Worm (Caenorhabditis elegans): ENCODE data around the gene aps-1.

The aps-1 gene

DNA sequence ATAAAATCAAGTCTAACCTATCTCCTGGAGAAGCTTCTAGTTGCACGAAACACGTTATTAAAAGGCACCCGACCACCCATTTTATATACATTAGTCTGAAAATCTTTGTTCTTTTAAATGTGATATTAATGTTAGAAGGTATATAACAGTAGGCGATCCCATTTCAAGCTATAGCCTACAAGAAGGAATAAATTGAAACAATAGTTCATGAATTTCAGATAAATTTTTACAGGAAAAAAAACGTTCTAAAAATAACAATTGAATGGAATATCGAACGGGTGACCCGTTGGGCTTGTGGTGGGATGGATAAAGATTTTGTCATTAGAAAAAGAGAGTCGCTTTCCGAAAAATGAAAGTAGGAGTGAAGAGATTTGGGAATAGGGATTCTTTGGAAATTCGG is 30.0 kb downstream of the aps-1 start, which contains the start of gene pgap-3:
TSS of gene pgap-3 (minus strand) at position 101 of the 400 bp plus-strand sequence.
- TF ChIP-seq mep-1 (tag; optimal IDR thresholded peaks at IDR 0.05) (no peak), daf-16 (GFP tag; optimal IDR thresholded peaks at IDR 0.05) (no peak), daf-16 (tag; optimal IDR thresholded peaks at IDR 0.05) (peak; percentile 3)

ce11 chrV:6051159-6051558 is 33.4 kb downstream of the aps-1 start, which contains the start of gene jamp-1:
Gene jamp-1 (minus strand): TSS chrV:6051259.
- TF ChIP-seq mep-1 (tag; optimal IDR thresholded peaks at IDR 0.05): no peak
- TF ChIP-seq dmd-9 (GFP tag; IDR thresholded peaks at IDR 0.05): no peak
- TF ChIP-seq php-3 (GFP tag; IDR thresholded peaks at IDR 0.05): no peak
- no peak for TF ChIP-seq daf-16 (GFP tag; optimal IDR thresholded peaks at IDR 0.05)
- TF ChIP-seq daf-16 (tag; optimal IDR thresholded peaks at IDR 0.05): peak; percentile 12
- TF ChIP-seq nhr-41 (GFP tag; IDR thresholded peaks at IDR 0.05): no peak

DNA sequence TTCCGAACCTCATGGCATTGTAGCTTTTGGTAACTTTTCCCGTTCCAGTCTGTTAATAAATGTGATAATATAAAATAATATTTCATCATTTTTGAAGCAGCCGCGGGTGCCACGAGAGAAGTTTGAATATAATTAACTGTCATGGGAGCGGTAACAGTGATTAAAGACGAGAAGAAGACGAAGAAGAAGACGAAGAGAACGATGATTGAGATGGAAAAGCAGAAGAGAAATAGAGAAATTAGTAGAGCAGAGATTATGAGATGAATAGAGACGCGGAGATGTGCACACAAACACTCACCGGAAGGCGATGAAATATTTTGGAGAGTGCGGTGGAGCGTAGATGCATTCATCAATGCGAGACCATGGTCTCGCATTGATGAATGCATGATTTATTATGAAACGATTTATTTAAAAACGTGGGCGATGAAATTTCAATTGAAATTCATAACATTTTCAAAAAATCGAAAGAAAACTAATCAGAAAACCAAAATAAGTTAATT is 35.5 kb downstream of the aps-1 start, which contains the start of gene seip-1:
TSS of gene seip-1 (minus strand) at position 51 of the 500 bp plus-strand sequence.
- TF ChIP-seq dmd-9 (GFP tag; IDR thresholded peaks at IDR 0.05) (no peak), rbr-2 (tag; optimal IDR thresholded peaks at IDR 0.05) (peak; percentile 85), ztf-11 (tag; optimal IDR thresholded peaks at IDR 0.05) (no peak), lin-38 (GFP tag; IDR thresholded peaks at IDR 0.05) (peak; percentile 96), nhr-10 (tag; optimal IDR thresholded peaks at IDR 0.05) (peak; percentile 11), zfp-2 (tag; optimal IDR thresholded peaks at IDR 0.05) (no peak), F37D6.2 (tag; optimal IDR thresholded peaks at IDR 0.05) (peak; percentile 37), madf-5 (GFP tag; IDR thresholded peaks at IDR 0.05) (no peak), unc-62 (GFP tag; optimal IDR thresholded peaks at IDR 0.05 in 1 of 2) (peak in 1 of 2 experiments; percentile 98), unc-62 (tag; optimal IDR thresholded peaks at IDR 0.05) (no peak), nhr-111 (GFP tag; optimal IDR thresholded peaks at IDR 0.05) (no peak), egl-43 (GFP tag; IDR thresholded peaks at IDR 0.05) (no peak), nhr-237 (tag; optimal IDR thresholded peaks at IDR 0.05) (no peak), lin-1 (GFP tag; IDR thresholded peaks at IDR 0.05) (peak; percentile 94), nhr-6 (tag; optimal IDR thresholded peaks at IDR 0.05) (peak; percentile 71), skn-1 (tag; optimal IDR thresholded peaks at IDR 0.05) (no peak), R02D3.7 (tag; optimal IDR thresholded peaks at IDR 0.05) (no peak), spr-3 (GFP tag; optimal IDR thresholded peaks at IDR 0.05) (no peak), nhr-48 (tag; optimal IDR thresholded peaks at IDR 0.05) (peak; percentile 52), zip-2 (tag; optimal IDR thresholded peaks at IDR 0.05) (peak; percentile 16), hlh-30 (tag; optimal IDR thresholded peaks at IDR 0.05; ENCODE audit: insufficient read depth) (peak; percentile 82), vab-7 (GFP tag; IDR thresholded peaks at IDR 0.05) (no peak), nhr-28 (tag; optimal IDR thresholded peaks at IDR 0.05) (peak; percentile 85), unc-130 (GFP tag; optimal IDR thresholded peaks at IDR 0.05) (peak; percentile 14), hmg-1.1 (GFP tag; IDR thresholded peaks at IDR 0.05) (no peak; the same call in 1 of the 2 replicates), ztf-7 (tag; optimal IDR thresholded peaks at IDR 0.05) (no peak), lin-29 (GFP tag; IDR thresholded peaks at IDR 0.05) (no peak), D1046.2 (GFP tag; IDR thresholded peaks at IDR 0.05) (no peak), snpc-4 (tag; optimal IDR thresholded peaks at IDR 0.05) (no peak), T20F7.1 (GFP tag; optimal IDR thresholded peaks at IDR 0.05) (peak; percentile 78), Y75B8A.6 (GFP tag; IDR thresholded peaks at IDR 0.05) (no peak), ZK337.2 (GFP tag; IDR thresholded peaks at IDR 0.05) (no peak), nhr-11 (tag; optimal IDR thresholded peaks at IDR 0.05) (peak; percentile 80), lin-13 (GFP tag; optimal IDR thresholded peaks at IDR 0.05) (peak; percentile 76), dve-1 (tag; optimal IDR thresholded peaks at IDR 0.05; ENCODE audit: insufficient read depth) (peak; percentile 87), lsy-2 (tag; optimal IDR thresholded peaks at IDR 0.05) (peak; percentile 24 to 91), daf-12 (tag; optimal IDR thresholded peaks at IDR 0.05) (no peak), ZK546.5 (tag; optimal IDR thresholded peaks at IDR 0.05) (no peak), tag-97 (GFP tag; IDR thresholded peaks at IDR 0.05) (no peak), lim-7 (GFP tag; IDR thresholded peaks at IDR 0.05) (no peak), pqm-1 (tag; optimal IDR thresholded peaks at IDR 0.05) (peak; percentile 46), set-16 (GFP tag; IDR thresholded peaks at IDR 0.05) (no peak), ceh-62 (tag; optimal IDR thresholded peaks at IDR 0.05) (no peak)

Data from whole organism, L4 larva.